Worm (Caenorhabditis elegans) whole organism, dauer: ENCODE results near the gene nhl-1.

Experiments
- unc-62 ChIP-seq: sonication (generic microtip); optimal IDR thresholded peaks from 2 replicates; lab custom pipeline; 2017; ENCODE audit warnings: missing biosample characterization, missing genetic modification reagents, missing genetic modification characterization

Gene nhl-1

DNA sequence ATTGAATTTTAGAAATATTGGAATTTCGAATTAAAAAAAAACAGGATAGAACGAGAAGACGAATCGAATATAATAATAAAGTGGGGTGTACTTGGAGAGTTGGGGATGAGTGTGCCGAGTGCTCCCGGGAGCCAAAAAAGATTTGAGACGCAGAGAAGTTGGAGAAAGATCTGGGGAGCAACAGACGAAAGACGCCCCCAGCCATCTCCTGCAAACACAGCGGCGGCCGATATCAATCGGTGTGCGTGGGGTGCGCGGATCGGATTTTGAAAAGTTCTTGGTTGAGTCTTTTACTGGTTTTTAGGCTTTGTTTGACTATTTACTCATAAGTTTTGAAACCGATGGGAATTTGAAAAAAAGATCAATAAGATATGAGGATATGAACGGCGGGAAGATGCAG lies at the start of gene nhl-1:
Gene nhl-1 (minus strand): TSS at position 101 of the 400 bp plus-strand sequence.
- no peak for TF ChIP-seq unc-62 (GFP tag; lab: Kevin White, UChicago)

ce11 chrIII:9201977-9202376 lies 48.3 kb upstream of the nhl-1 start:
- no peak for TF ChIP-seq unc-62 (GFP tag; lab: Kevin White, UChicago)

ce11 chrIII:9199605-9200004 lies 45.9 kb upstream of the nhl-1 start, which contains the start of gene ZC84.6:
Gene ZC84.6 (minus strand): TSS chrIII:9199705.
- no peak for TF ChIP-seq unc-62 (GFP tag; lab: Kevin White, UChicago)

ce11 chrIII:9191091-9191490 lies 37.4 kb upstream of the nhl-1 start, which contains the start of gene cls-3:
Gene cls-3 (minus strand): TSS chrIII:9191109.
- no peak for TF ChIP-seq unc-62 (GFP tag; lab: Kevin White, UChicago)

DNA sequence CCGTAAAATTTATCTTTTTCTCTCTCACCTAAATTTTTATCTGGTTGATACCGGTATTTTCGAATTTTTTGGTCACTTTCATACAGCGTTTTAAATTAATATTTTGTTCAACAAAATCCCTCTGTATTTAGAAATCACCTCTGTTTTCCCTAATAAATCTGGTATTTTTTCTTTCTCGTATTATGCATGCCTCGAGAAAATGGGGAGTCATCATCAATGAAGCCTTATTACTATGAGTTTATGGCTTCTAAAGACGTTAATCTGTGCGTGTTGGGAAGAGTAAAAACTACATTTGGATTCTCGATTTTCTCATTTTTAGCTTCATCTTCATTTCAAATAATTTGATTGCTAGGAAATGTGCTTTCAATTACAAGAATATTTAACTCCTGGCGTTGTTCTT lies 32.0 kb upstream of the nhl-1 start, which contains the start of gene ZC84.7:
Gene ZC84.7 (plus strand): TSS at position 301 of the 400 bp plus-strand sequence.
- no peak for TF ChIP-seq unc-62 (GFP tag; lab: Kevin White, UChicago)

DNA sequence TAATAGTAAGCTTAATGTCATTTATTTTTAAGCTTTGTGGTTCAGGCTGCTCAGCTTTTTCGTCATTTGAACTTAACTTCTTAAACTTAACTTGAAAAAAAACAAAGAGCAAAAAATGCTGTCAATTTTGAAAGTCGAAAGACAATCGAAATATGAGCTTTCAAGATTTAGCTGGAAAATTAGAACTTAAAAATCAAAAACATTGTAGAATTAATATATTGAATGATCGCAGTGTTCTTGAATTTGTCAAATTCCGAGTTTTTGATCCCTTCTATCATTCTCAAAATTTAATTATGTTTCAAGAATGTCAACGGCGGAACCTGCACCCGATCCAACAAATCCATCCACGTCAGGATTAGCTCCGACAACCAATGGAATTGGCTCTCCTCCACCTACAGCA lies 27.5 kb upstream of the nhl-1 start, which contains the start of gene tax-4:
Gene tax-4 (plus strand): TSS at position 301 of the 400 bp plus-strand sequence.
- TF ChIP-seq unc-62 (GFP tag; lab: Kevin White, UChicago) = no peak

DNA sequence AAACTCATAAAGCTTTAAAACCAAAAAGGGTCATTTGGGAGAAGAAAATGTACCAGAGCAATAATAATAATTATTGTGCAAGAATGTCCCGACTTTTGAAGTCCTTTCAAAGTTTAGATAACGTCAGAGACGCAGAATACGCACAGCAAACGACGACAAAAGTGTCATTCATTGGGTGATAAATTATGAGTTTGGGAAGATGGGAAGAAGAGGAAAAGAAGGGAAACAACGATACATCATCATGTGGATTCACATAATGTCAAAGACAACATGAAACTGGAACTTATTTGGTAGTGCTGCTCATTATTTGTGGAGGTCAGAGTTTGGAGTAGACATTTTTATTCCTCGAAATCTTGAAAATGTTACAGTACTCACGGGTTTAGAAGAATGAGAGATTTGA lies 24.2 kb upstream of the nhl-1 start:
- TF ChIP-seq unc-62 (GFP tag; lab: Kevin White, UChicago) = no peak

DNA sequence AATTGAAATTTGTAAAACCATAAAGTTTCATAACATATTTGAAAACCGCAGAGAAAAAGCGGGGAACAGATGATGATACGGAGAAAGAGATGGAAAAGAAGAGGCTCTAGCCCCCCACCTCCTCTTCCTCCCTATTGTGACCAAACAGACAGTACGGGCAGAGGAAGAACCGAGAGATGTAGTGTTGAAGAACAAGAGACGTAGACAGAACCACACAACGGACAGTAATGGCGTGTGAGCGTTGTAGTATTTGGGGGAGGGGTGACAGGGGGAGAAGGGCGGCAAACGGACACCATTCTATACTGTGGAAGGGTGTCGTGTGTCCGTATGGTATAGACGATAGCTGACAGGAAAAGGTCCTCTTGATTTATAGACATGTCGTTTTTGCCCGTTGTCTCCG lies 22.3 kb upstream of the nhl-1 start:
- TF ChIP-seq unc-62 (GFP tag; lab: Kevin White, UChicago) = no peak

ce11 chrIII:9173239-9173638 lies 19.5 kb upstream of the nhl-1 start:
- no peak for TF ChIP-seq unc-62 (GFP tag; lab: Kevin White, UChicago)

DNA sequence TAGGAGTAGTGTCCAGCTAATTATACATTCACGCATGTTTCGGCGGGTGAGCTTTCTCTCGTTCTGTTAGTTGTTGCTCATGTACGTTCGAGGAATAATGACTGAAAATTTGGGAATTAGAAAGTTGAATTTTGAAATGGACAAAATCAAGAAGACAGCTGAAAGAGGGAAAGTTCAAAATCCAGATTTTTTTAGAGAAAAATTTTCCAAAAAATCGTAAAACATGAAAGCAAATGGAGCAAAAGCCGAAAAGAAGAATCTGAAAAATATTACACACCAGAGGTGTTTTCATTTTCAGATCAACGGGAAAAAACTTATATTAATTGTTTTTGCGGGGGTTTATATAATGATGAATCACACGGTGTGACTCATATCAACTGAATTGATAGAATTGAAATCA lies 19.0 kb upstream of the nhl-1 start, which contains the start of gene ina-1:
Gene ina-1 (minus strand): TSS at position 101 of the 400 bp plus-strand sequence.
- no peak for TF ChIP-seq unc-62 (GFP tag; lab: Kevin White, UChicago)

DNA sequence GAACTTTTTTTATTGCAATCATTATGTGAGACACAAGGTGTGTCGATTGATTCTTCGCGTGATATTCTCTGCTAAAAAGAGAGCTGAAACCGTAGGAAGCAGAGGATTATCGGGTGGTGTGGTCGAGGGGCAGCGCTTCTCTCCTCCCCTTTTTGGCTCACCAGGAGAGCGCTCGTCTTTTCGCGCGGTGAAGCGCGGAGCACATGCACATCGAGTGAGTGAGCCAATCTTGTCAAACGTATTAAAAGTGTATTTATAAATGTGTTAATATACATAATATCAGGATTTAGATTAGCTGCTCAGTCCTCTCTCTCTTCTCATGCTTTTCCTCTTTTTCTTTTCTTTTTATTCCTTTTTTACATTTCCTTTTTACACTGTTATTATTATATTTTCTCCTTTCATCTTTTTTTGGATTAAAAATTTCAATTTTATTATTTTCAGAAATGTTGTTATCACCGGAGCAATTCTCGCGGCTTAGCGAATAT lies 9.0 kb upstream of the nhl-1 start, which contains the start of gene dgk-3:
Gene dgk-3 (plus strand): TSS at position 435 of the 485 bp plus-strand sequence.
- TF ChIP-seq unc-62 (GFP tag; lab: Kevin White, UChicago) = no peak

ce11 chrIII:9161553-9161952 lies 7.8 kb upstream of the nhl-1 start, which contains the start of gene ptr-9:
Gene ptr-9 (minus strand): TSS chrIII:9161653.
- TF ChIP-seq unc-62 (GFP tag; lab: Kevin White, UChicago) = no peak

ce11 chrIII:9154766-9155165 lies 1.1 kb upstream of the nhl-1 start, which contains the start of gene irld-34:
Gene irld-34 (plus strand): TSS chrIII:9155066.
- TF ChIP-seq unc-62 (GFP tag; lab: Kevin White, UChicago) = no peak

DNA sequence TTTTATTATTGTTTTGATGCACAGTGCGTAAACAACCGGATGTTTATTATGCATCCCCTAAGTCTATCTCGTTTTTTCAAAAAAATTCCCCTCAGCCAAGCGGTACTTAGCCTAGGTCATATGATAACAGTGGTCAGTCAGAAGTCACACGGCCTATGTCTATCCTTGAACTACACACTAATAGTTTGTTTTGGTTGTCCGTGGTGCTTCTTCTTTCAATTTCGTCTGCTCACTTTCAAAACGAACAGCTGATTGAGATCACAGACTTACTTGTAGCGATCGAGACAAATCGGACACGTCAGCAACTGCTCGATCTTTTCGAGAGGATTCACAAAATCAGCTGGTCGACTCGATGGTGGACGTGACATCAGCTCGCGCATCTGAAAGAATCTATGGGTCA lies 759 bp downstream of the nhl-1 start:
- no peak for TF ChIP-seq unc-62 (GFP tag; lab: Kevin White, UChicago)

ce11 chrIII:9151782-9152181 lies 1.9 kb downstream of the nhl-1 start:
- no peak for TF ChIP-seq unc-62 (GFP tag; lab: Kevin White, UChicago)

DNA sequence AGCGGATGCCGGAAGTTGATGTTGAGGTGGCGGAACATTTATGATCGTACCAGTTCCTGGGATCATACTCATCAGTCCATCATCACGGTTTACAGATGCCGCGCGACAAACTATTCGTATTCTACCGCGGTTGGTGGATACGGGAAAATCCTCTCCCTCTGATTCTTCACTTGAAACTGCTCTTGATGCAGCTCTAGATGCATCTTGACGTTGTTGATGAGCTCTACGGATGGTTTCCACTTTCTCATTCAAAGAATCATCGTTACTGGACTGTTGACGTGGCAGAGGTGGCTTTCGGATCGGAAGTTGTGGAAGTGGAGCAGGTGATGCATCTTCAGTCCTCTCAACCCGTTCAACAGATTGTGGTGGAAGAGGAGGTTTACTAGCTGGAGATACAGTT lies 4.6 kb downstream of the nhl-1 start:
- no peak for TF ChIP-seq unc-62 (GFP tag; lab: Kevin White, UChicago)

- TF ChIP-seq unc-62 (GFP tag; lab: Kevin White, UChicago) = no peak
Observed at ce11 chrIII:9145765-9146164, 7.9 kb downstream of the nhl-1 start, which contains the start of gene ZK512.8. Gene ZK512.8 (plus strand): TSS chrIII:9146065.
